Worm (Caenorhabditis elegans) whole organism, early embryonic: ENCODE results near the gene nhr-190.

ENCODE experiments used
- B0310.2 ChIP-seq: sonication (generic microtip); optimal IDR thresholded peaks from 2 replicates; lab custom pipeline; 2016; ENCODE audit warnings: mild to moderate bottlenecking, missing genetic modification characterization, missing compliant biosample characterization
- F13C5.2 ChIP-seq: sonication (generic microtip); optimal IDR thresholded peaks from 2 replicates; lab custom pipeline; 2017; ENCODE audit warnings: mild to moderate bottlenecking, missing genetic modification characterization, inconsistent platforms, missing compliant biosample characterization
- aly-1 ChIP-seq: sonication (generic microtip); optimal IDR thresholded peaks from 2 replicates; lab custom pipeline; 2016; ENCODE audit warnings: missing genetic modification characterization, missing compliant biosample characterization
- ama-1 ChIP-seq: fragments of 150-350 bp; optimal IDR thresholded peaks from 2 replicates; lab custom pipeline; 2014
- ceh-13 ChIP-seq: fragments of 200-800 bp; sonication (Bioruptor generic); optimal IDR thresholded peaks from 2 replicates; lab custom pipeline; 2018; ENCODE audit warnings: mild to moderate bottlenecking, missing genetic modification characterization, missing compliant biosample characterization
- ceh-36 ChIP-seq: sonication (generic microtip); optimal IDR thresholded peaks from 2 replicates; lab custom pipeline; 2016; ENCODE audit warnings: missing genetic modification characterization, inconsistent platforms, missing compliant biosample characterization
- ets-7 ChIP-seq: sonication (generic microtip); optimal IDR thresholded peaks from 2 replicates; lab custom pipeline; 2016; ENCODE audit warnings: missing genotype, missing genetic modification characterization, missing compliant biosample characterization
- flt-1 ChIP-seq: fragments of 200-800 bp; sonication (Bioruptor generic); IDR thresholded peaks from 2 replicates; pipeline ENCODE4 v1.3.6; 2022; ENCODE audit warnings: missing genetic modification characterization, missing compliant biosample characterization
- hmbx-1 ChIP-seq: sonication (generic microtip); optimal IDR thresholded peaks from 2 replicates; lab custom pipeline; 2016; ENCODE audit warnings: mild to moderate bottlenecking, missing genetic modification characterization, missing compliant biosample characterization
- hmg-4 ChIP-seq: fragments of 200-800 bp; sonication (Bioruptor generic); optimal IDR thresholded peaks from 2 replicates; lab custom pipeline; 2018; ENCODE audit warnings: mild to moderate bottlenecking, missing genetic modification characterization, missing compliant biosample characterization
- hnd-1 ChIP-seq: sonication (generic microtip); optimal IDR thresholded peaks from 2 replicates; lab custom pipeline; 2016; ENCODE audit warnings: missing genetic modification characterization, missing compliant biosample characterization
- pes-1 ChIP-seq: fragments of 200-800 bp; sonication (Bioruptor generic); IDR thresholded peaks from 2 replicates; pipeline ENCODE4 v1.3.6; 2022; ENCODE audit warnings: missing genetic modification reagents, missing genetic modification characterization, missing compliant biosample characterization
- scrt-1 ChIP-seq: fragments of 200-800 bp; sonication (Bioruptor generic); IDR thresholded peaks from 2 replicates; pipeline ENCODE4 v1.3.6; 2022; ENCODE audit warnings: missing genetic modification characterization, missing compliant biosample characterization
- sea-1 ChIP-seq: fragments of 200-800 bp; sonication (Bioruptor generic); conservative IDR thresholded peaks from 2 replicates; pipeline ENCODE4 v1.3.6; 2022; ENCODE audit warnings: missing genetic modification characterization, missing compliant biosample characterization
- tbx-11 ChIP-seq: fragments of 200-800 bp; sonication (Bioruptor generic); IDR thresholded peaks from 2 replicates; pipeline ENCODE4 v1.3.6; 2022; ENCODE audit warnings: missing genetic modification characterization, missing compliant biosample characterization
- tbx-37 ChIP-seq: fragments of 200-800 bp; sonication (Bioruptor generic); conservative IDR thresholded peaks from 2 replicates; pipeline ENCODE4 v1.3.6; 2022; ENCODE audit warnings: missing genetic modification reagents, missing genetic modification characterization, missing compliant biosample characterization
- tra-4 ChIP-seq: sonication (generic microtip); optimal IDR thresholded peaks from 2 replicates; lab custom pipeline; 2017; ENCODE audit warnings: missing genetic modification characterization, missing compliant biosample characterization

The nhr-190 gene

ce11 chrV:642750-643149 lies at the start of gene nhr-190:
TSS of gene nhr-190 (minus strand) at chrV:642924.
- TF ChIP-seq aly-1 (tag; lab: Kevin White, UChicago) (no peak), F13C5.2 (tag; lab: Kevin White, UChicago) (no peak), scrt-1 (no peak), sea-1 (GFP tag; lab: Robert Waterston, UW) (no peak)

DNA sequence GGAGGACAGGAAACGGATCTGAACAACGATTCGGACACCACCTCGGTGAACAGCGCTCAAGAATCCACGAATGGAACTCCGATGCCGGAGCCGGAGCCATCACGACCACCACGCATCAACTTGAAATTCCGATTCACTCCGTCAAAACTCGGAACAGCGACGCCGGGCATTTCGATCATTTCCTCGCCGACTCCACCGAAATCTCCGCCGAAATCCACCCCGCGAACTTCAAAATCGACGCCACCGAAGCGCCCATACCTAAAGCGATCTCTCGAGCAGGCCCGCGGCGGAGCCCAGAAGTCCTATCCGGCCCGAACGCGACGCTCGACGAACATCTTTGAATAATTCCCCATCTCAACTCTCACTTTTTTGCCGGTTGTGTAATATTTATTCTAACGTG lies 46.8 kb upstream of the nhr-190 start:
- TF ChIP-seq ets-7 (tag; lab: Kevin White, UChicago) (no peak), aly-1 (tag; lab: Kevin White, UChicago) (no peak), tra-4 (tag; lab: Kevin White, UChicago) (no peak), sea-1 (GFP tag; lab: Robert Waterston, UW) (no peak), hmbx-1 (tag; lab: Kevin White, UChicago) (no peak), B0310.2 (no peak), tbx-37 (GFP tag; lab: Robert Waterston, UW) (no peak), ama-1 (lab: Kevin White, UChicago) (no peak), hnd-1 (no peak), scrt-1 (no peak), F13C5.2 (tag; lab: Kevin White, UChicago) (no peak), tbx-11 (GFP tag; lab: Robert Waterston, UW) (no peak), hmg-4 (GFP tag; lab: Kevin White, UChicago) (no peak), ceh-13 (GFP tag; lab: Kevin White, UChicago) (no peak), pes-1 (no peak), flt-1 (GFP tag; lab: Robert Waterston, UW) (no peak), ceh-36 (tag; lab: Kevin White, UChicago) (no peak)

DNA sequence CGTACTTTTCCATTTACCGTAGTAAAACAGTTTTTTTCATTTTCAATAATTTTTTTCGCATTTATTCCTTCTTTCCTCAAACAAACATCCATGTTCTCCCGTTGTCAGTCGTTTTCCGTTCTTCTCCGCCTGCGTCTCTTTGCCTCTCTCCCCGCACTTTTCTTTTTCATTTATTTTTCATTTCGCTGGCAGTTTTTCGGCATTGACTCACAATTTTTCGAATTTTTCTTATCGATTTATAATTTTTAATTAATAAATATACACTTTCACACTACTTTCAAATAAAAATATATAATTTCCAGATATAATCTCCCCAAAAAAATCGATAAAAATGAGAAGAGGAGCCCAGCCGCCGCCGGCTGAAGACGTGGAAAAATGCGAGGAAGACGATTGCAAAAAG lies 44.7 kb upstream of the nhr-190 start, which contains the start of gene H25P19.1:
Gene H25P19.1 (plus strand): TSS at position 301 of the 400 bp plus-strand sequence.
- no peak for TF ChIP-seq ceh-13 (GFP tag; lab: Kevin White, UChicago)
- no peak for TF ChIP-seq ets-7 (tag; lab: Kevin White, UChicago)
- TF ChIP-seq tra-4 (tag; lab: Kevin White, UChicago): no peak
- no peak for TF ChIP-seq ceh-36 (tag; lab: Kevin White, UChicago)
- TF ChIP-seq aly-1 (tag; lab: Kevin White, UChicago): no peak
- no peak for TF ChIP-seq hmg-4 (GFP tag; lab: Kevin White, UChicago)
- TF ChIP-seq ama-1 (lab: Kevin White, UChicago): no peak
- TF ChIP-seq sea-1 (GFP tag; lab: Robert Waterston, UW): no peak
- TF ChIP-seq tbx-11 (GFP tag; lab: Robert Waterston, UW): no peak
- no peak for TF ChIP-seq pes-1

ce11 chrV:683858-684257 lies 41.1 kb upstream of the nhr-190 start, which contains the start of gene F31F4.1:
TSS of gene F31F4.1 (plus strand) at chrV:684060.
- TF ChIP-seq ets-7 (tag; lab: Kevin White, UChicago): no peak

DNA sequence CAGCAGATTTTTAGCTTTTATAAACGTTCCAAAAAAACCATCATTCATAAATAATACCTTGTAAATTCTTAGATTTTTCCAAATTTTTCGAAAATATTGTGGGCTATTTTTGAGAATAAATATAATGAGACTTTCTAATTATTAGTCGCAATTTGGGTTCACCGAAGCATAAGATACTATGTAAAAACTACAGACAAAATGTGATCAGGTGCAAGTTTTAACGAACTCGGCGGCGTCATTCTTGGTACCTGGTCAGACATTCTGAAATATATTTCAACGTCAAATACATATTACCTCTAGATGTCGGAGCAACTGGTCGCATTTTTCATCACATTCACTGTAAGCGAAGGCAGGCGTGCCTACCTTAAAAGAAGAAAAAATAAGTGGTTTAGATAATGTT lies 39.3 kb upstream of the nhr-190 start, which contains the start of gene srx-23:
Gene srx-23 (plus strand): TSS at position 301 of the 400 bp plus-strand sequence.
- TF ChIP-seq tbx-11 (GFP tag; lab: Robert Waterston, UW): no peak
- TF ChIP-seq ets-7 (tag; lab: Kevin White, UChicago): no peak
- no peak for TF ChIP-seq sea-1 (GFP tag; lab: Robert Waterston, UW)
- no peak for TF ChIP-seq scrt-1
- TF ChIP-seq hmg-4 (GFP tag; lab: Kevin White, UChicago): no peak
- no peak for TF ChIP-seq ceh-13 (GFP tag; lab: Kevin White, UChicago)
- TF ChIP-seq F13C5.2 (tag; lab: Kevin White, UChicago): no peak
- TF ChIP-seq pes-1: no peak
- no peak for TF ChIP-seq hnd-1
- no peak for TF ChIP-seq tra-4 (tag; lab: Kevin White, UChicago)
- TF ChIP-seq B0310.2: no peak
- no peak for TF ChIP-seq flt-1 (GFP tag; lab: Robert Waterston, UW)
- TF ChIP-seq tbx-37 (GFP tag; lab: Robert Waterston, UW): no peak

ce11 chrV:679663-680062 lies 36.9 kb upstream of the nhr-190 start, which contains the start of gene srx-22:
TSS of gene srx-22 (plus strand) at chrV:679963.
- TF ChIP-seq ets-7 (tag; lab: Kevin White, UChicago) (no peak), tbx-11 (GFP tag; lab: Robert Waterston, UW) (no peak), sea-1 (GFP tag; lab: Robert Waterston, UW) (no peak), ceh-13 (GFP tag; lab: Kevin White, UChicago) (no peak), ama-1 (lab: Kevin White, UChicago) (no peak), pes-1 (no peak), F13C5.2 (tag; lab: Kevin White, UChicago) (no peak), B0310.2 (no peak), hmg-4 (GFP tag; lab: Kevin White, UChicago) (no peak), scrt-1 (no peak), flt-1 (GFP tag; lab: Robert Waterston, UW) (no peak), hmbx-1 (tag; lab: Kevin White, UChicago) (no peak), tbx-37 (GFP tag; lab: Robert Waterston, UW) (no peak), hnd-1 (no peak), tra-4 (tag; lab: Kevin White, UChicago) (no peak), ceh-36 (tag; lab: Kevin White, UChicago) (no peak), aly-1 (tag; lab: Kevin White, UChicago) (no peak)

ce11 chrV:676550-677084 lies 33.9 kb upstream of the nhr-190 start, which contains the start of the genes fbxa-72 and srx-21:
TSS of gene fbxa-72 (minus strand) at chrV:676753.
TSS of gene srx-21 (plus strand) at chrV:677034.
- TF ChIP-seq ceh-13 (GFP tag; lab: Kevin White, UChicago) (no peak), B0310.2 (no peak), tbx-11 (GFP tag; lab: Robert Waterston, UW) (no peak), aly-1 (tag; lab: Kevin White, UChicago) (no peak), pes-1 (no peak), hmbx-1 (tag; lab: Kevin White, UChicago) (no peak), F13C5.2 (tag; lab: Kevin White, UChicago) (no peak), hnd-1 (no peak), tbx-37 (GFP tag; lab: Robert Waterston, UW) (no peak), flt-1 (GFP tag; lab: Robert Waterston, UW) (no peak), ama-1 (lab: Kevin White, UChicago) (no peak), ets-7 (tag; lab: Kevin White, UChicago) (no peak), scrt-1 (no peak), sea-1 (GFP tag; lab: Robert Waterston, UW) (no peak), tra-4 (tag; lab: Kevin White, UChicago) (no peak), hmg-4 (GFP tag; lab: Kevin White, UChicago) (no peak), ceh-36 (tag; lab: Kevin White, UChicago) (no peak)
